Worm (Caenorhabditis elegans) whole organism, L1 larva: Measurements from ENCODE around the gene sru-28.

Experiments
- aly-2 ChIP-seq: fragments of 150-350 bp; optimal IDR thresholded peaks from 2 replicates; lab custom pipeline; 2014; ENCODE audit warnings: missing biosample characterization, missing genetic modification characterization
- pqm-1 ChIP-seq: sonication (generic microtip); optimal IDR thresholded peaks from 3 replicates; lab custom pipeline; 2017; ENCODE audit warnings: missing biosample characterization, missing genetic modification characterization
- snpc-4 ChIP-seq: fragments of 150-350 bp; optimal IDR thresholded peaks from 2 replicates; lab custom pipeline; 2014; ENCODE audit warnings: missing biosample characterization, missing genetic modification characterization
- sox-4 ChIP-seq: sonication (generic microtip); optimal IDR thresholded peaks from 2 replicates; lab custom pipeline; 2016; ENCODE audit warnings: missing genetic modification characterization, missing compliant biosample characterization
- vab-15 ChIP-seq: sonication (generic microtip); optimal IDR thresholded peaks from 2 replicates; lab custom pipeline; 2017; ENCODE audit warnings: missing genotype, mild to moderate bottlenecking, missing genetic modification characterization, missing compliant biosample characterization

ce11 chrV:1467444-1467843, 38.7 kb upstream of the sru-28 start, which contains the start of gene gid-8:
- TF ChIP-seq aly-2 (tag; lab: Kevin White, UChicago) = no peak
- TF ChIP-seq pqm-1 (tag; lab: Kevin White, UChicago) = no peak
- no peak for TF ChIP-seq snpc-4 (tag; lab: Kevin White, UChicago)
- no peak for TF ChIP-seq sox-4 (tag; lab: Kevin White, UChicago)
- no peak for TF ChIP-seq vab-15
